Fruit fly (Drosophila melanogaster): ENCODE data around the gene boss.

Gene boss

DNA sequence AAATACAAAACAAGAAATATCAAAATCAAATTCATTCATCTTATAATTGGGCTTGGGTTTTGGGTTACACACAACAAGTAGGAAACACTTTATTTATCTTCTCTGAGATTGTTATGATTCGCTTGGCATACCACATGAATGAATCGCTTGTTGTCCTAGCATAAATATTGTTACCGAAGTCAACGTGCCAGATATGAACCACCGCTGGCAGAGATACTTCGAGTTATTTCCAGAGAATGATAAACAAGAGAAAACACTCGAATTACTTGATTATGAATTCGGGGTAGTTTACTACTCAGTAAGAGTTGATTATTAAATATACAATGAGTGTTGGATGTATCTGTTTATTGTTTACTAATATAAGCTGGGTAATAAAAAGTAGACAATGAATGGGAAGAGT lies 49.7 kb downstream of the boss start (continued):
- TF ChIP-seq Sin3A (optimal IDR thresholded peaks at IDR 0.05), result no peak
- TF ChIP-seq CG3065 (GFP tag; optimal IDR thresholded peaks at IDR 0.05), result no peak
- peak; percentile 11 for TF ChIP-seq CG12769 (tag; optimal IDR thresholded peaks at IDR 0.05)
- TF ChIP-seq hkb (optimal IDR thresholded peaks at IDR 0.05), result no peak
- TF ChIP-seq hkb (GFP tag; IDR thresholded peaks at IDR 0.05), result no peak
- TF ChIP-seq Trl (optimal IDR thresholded peaks at IDR 0.05), result no peak
- TF ChIP-seq Trl (GFP tag; optimal IDR thresholded peaks at IDR 0.05), result no peak
- TF ChIP-seq Poxn (GFP tag; IDR thresholded peaks at IDR 0.05), result no peak
- TF ChIP-seq CG2678 (tag; optimal IDR thresholded peaks at IDR 0.05), result peak; percentile 53
- peak; percentile 87 for TF ChIP-seq CG2199 (GFP tag; IDR thresholded peaks at IDR 0.05)
- TF ChIP-seq Dip2 (GFP tag; IDR thresholded peaks at IDR 0.05), result no peak
- peak; percentile 24 for TF ChIP-seq pros (GFP tag; optimal IDR thresholded peaks at IDR 0.05)
- no peak for TF ChIP-seq Antp (GFP tag; optimal IDR thresholded peaks at IDR 0.05)
- TF ChIP-seq Dref (GFP tag; IDR thresholded peaks at IDR 0.05), result no peak
- no peak for TF ChIP-seq tio (GFP tag; optimal IDR thresholded peaks at IDR 0.05)
- TF ChIP-seq Stat92E (GFP tag; optimal IDR thresholded peaks at IDR 0.05), result peak in 1 of 3 experiments; percentile 64
- no peak for TF ChIP-seq zen (tag; optimal IDR thresholded peaks at IDR 0.05)
- TF ChIP-seq chif (GFP tag; optimal IDR thresholded peaks at IDR 0.05), result no peak
- peak; percentile 30 for TF ChIP-seq salm (tag; optimal IDR thresholded peaks at IDR 0.05)
- peak; percentile 3 for TF ChIP-seq Deaf1 (tag; optimal IDR thresholded peaks at IDR 0.05)
- TF ChIP-seq D (optimal IDR thresholded peaks at IDR 0.05), result no peak
- TF ChIP-seq D (GFP tag; optimal IDR thresholded peaks at IDR 0.05), result peak; percentile 23
- peak; percentile 43; the same call in 1 of the 2 replicates for TF ChIP-seq Xrp1 (GFP tag; IDR thresholded peaks at IDR 0.05)
- no peak for TF ChIP-seq trh (GFP tag; optimal IDR thresholded peaks at IDR 0.05)

DNA sequence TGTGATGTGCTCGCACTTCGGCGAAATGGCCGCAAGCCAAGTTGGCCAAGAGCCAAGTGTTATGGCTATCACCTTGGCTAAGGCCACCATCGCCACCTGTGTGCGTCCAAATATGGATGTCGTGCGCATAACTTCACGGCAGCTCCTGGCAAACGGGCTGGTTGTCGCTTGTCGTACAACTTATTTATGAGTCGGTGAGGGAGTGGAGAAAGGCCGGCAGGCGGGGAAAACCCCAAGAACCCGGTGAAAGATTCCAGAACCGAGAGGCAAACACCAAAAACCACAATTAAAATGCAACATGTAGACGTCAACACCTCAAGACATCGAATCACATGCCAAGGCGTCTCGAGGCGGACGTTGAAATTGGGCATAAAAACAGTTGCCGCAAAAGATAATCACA lies 50.5 kb downstream of the boss start:
- TF ChIP-seq Med (GFP tag) (peak; percentile 11), trh (GFP tag; optimal IDR thresholded peaks at IDR 0.05) (no peak), lov (optimal IDR thresholded peaks at IDR 0.05) (no peak), lov (GFP tag; IDR thresholded peaks at IDR 0.05) (0 out of 3 replicates have a peak, but pooled peaks have one; percentile 30), CG8478 (optimal IDR thresholded peaks at IDR 0.05) (no peak), sc (optimal IDR thresholded peaks at IDR 0.05) (no peak), sc (GFP tag; optimal IDR thresholded peaks at IDR 0.05) (no peak), insv (GFP tag; optimal IDR thresholded peaks at IDR 0.05) (no peak), D (optimal IDR thresholded peaks at IDR 0.05) (peak; percentile 46), D (GFP tag; optimal IDR thresholded peaks at IDR 0.05) (no peak), pros (GFP tag; optimal IDR thresholded peaks at IDR 0.05) (peak; percentile 13), kni (GFP tag; optimal IDR thresholded peaks at IDR 0.05) (peak; percentile 53), HLHmδ (GFP tag; optimal IDR thresholded peaks at IDR 0.05) (peak; percentile 14), Drgx (GFP tag; IDR thresholded peaks at IDR 0.05) (0 out of 2 replicates have a peak, but pooled peaks have one; percentile 29)

DNA sequence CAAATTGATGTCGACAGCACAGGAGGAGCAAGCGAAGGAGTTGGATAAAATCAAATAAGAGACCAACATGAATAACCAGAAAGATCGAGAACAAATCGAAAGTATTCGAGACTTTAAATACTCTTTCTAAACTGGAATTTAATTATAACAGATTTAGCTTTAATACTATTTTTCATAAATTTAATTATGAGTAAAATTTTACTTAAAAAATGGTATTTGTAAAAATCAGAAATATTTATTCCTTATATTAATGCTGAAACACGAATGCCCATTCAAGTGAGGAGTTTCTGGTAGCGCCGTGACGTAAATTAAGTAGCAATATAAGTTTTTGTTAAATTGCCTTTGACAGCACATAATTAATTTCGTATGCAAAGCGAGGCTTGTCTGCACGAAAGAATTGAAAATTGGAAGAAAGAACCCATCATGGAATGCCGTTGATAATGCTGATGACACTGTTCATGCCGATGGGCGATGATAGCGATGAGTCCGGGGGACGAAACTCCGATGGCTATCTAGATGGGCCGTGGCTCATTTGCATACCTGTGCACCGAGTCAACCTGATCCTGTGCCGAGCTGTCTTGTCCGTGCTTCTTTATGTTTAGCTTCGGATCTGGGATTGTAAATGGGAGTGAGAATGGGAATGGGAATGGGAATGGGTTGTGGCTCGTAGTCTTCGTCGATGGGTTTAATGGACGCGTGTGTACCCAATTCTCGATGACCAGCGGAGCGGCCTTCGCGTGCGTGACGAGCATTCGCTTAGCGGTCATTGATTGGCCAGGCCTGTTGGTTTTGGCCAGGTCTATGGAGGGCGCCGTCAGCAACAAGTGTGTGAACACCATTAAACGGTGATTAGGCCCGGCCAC lies 51.2 kb downstream of the boss start:
- TF ChIP-seq CG10209 (GFP tag; optimal IDR thresholded peaks at IDR 0.05), result no peak
- TF ChIP-seq CG8478 (optimal IDR thresholded peaks at IDR 0.05), result no peak
- no peak for TF ChIP-seq Mes4 (GFP tag; optimal IDR thresholded peaks at IDR 0.05)
- no peak for TF ChIP-seq Mad (GFP tag; optimal IDR thresholded peaks at IDR 0.05)
- no peak for TF ChIP-seq ash1 (GFP tag; optimal IDR thresholded peaks at IDR 0.05)
- no peak for TF ChIP-seq CG11085 (GFP tag; IDR thresholded peaks at IDR 0.05)
- TF ChIP-seq D19A (tag; optimal IDR thresholded peaks at IDR 0.05), result peak; percentile 99
- TF ChIP-seq CG14014 (GFP tag; IDR thresholded peaks at IDR 0.05), result no peak; the same call in 1 of the 2 replicates
- TF ChIP-seq CTCF (GFP tag; optimal IDR thresholded peaks at IDR 0.05), result no peak
- peak; percentile 47 for TF ChIP-seq CG9727 (GFP tag; optimal IDR thresholded peaks at IDR 0.05)
- TF ChIP-seq HmgD (GFP tag; optimal IDR thresholded peaks at IDR 0.05), result no peak
- TF ChIP-seq Eip74EF (GFP tag; optimal IDR thresholded peaks at IDR 0.05), result peak in 1 of 2 experiments; percentile 21
- TF ChIP-seq CG10147 (GFP tag; optimal IDR thresholded peaks at IDR 0.05), result no peak
- TF ChIP-seq Dip3 (GFP tag; optimal IDR thresholded peaks at IDR 0.05), result no peak
- TF ChIP-seq otp (GFP tag; IDR thresholded peaks at IDR 0.05), result 0 out of 3 replicates have a peak, but pooled peaks have one; percentile 16
- TF ChIP-seq amos (GFP tag; IDR thresholded peaks at IDR 0.05; ENCODE audit: partially characterized antibody), result no peak
- TF ChIP-seq CG6854 (GFP tag; optimal IDR thresholded peaks at IDR 0.05), result no peak
- peak; percentile 47; the same call in 1 of the 2 replicates for TF ChIP-seq ara (GFP tag; IDR thresholded peaks at IDR 0.05)
